Worm (Caenorhabditis elegans) whole organism, L4/young adult: ENCODE results near the gene srh-298.

Experiments used
- W03F9.2 ChIP-seq: fragments of 150-350 bp; optimal IDR thresholded peaks from 2 replicates; lab custom pipeline; 2014; ENCODE audit warnings: missing biosample characterization, missing genetic modification characterization
- dao-5 ChIP-seq: sonication (generic microtip); optimal IDR thresholded peaks from 2 replicates; lab custom pipeline; 2016; ENCODE audit warnings: missing genotype, missing genetic modification characterization, moderate library complexity, missing compliant biosample characterization
- him-1 ChIP-seq: sonication (generic microtip); optimal IDR thresholded peaks from 2 replicates; lab custom pipeline; 2016; ENCODE audit warnings: missing genotype, missing genetic modification reagents, missing genetic modification characterization, missing compliant biosample characterization

DNA sequence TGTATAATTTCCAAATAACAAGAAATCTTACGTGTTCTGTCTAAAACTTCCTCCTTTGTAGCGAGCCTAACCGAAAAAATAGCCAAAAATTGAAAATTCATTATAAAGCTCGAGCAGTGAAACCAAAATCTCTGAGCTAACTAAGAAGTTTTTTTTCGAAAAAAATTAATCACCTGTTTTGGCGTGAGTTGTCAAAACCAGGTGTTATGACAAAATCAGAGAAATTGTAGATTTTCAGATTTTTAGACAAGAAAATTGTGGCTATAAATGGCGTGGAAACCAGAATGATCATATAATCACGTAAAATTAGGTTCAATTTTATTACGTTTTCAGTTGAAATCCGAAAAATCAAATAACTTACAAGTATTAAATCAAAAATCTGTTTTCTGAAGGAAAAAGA lies 45.6 kb upstream of the srh-298 start, which contains the start of gene sre-21:
- no peak for TF ChIP-seq W03F9.2 (tag; lab: Kevin White, UChicago)
- no peak for TF ChIP-seq him-1 (tag; lab: Kevin White, UChicago)
- TF ChIP-seq dao-5 (tag; lab: Kevin White, UChicago) = no peak
